Fruit fly (Drosophila melanogaster): ENCODE data around the gene Sod1.

Sod1 gene

dm6 chr3L:11074043-11074853 is 39.3 kb downstream of the Sod1 start, which contains the start of the genes Pfdn2 and Noc1 (continued):
- TF ChIP-seq Blimp-1 (GFP tag; optimal IDR thresholded peaks at IDR 0.05) (no peak), CG12391 (tag; optimal IDR thresholded peaks at IDR 0.05) (peak; percentile 89), CG9797 (GFP tag; optimal IDR thresholded peaks at IDR 0.05) (peak; percentile 49), Spps (tag; optimal IDR thresholded peaks at IDR 0.05) (no peak), ara (GFP tag; IDR thresholded peaks at IDR 0.05) (peak; percentile 9; the same call in 1 of the 2 replicates), lilli (GFP tag; optimal IDR thresholded peaks at IDR 0.05) (peak; percentile 45), D (optimal IDR thresholded peaks at IDR 0.05) (peak; percentile 73), D (GFP tag; optimal IDR thresholded peaks at IDR 0.05) (no peak), HmgD (GFP tag; optimal IDR thresholded peaks at IDR 0.05) (no peak), Hr3 (GFP tag; optimal IDR thresholded peaks at IDR 0.05) (peak; percentile 83), CG15269 (tag; optimal IDR thresholded peaks at IDR 0.05) (no peak), CG16813 (GFP tag; IDR thresholded peaks at IDR 0.05; ENCODE audit: partially characterized antibody) (no peak), CG13775 (GFP tag; optimal IDR thresholded peaks at IDR 0.05) (peak; percentile 64), ro (GFP tag; IDR thresholded peaks at IDR 0.05) (no peak), Ets65A (GFP tag) (peak; percentile 83), CG2202 (tag; optimal IDR thresholded peaks at IDR 0.05) (no peak), CG11560 (tag; IDR thresholded peaks at IDR 0.05) (no peak), Kr (GFP tag; optimal IDR thresholded peaks at IDR 0.05) (no peak), B-H1 (GFP tag; IDR thresholded peaks at IDR 0.05) (no peak), CG7786 (GFP tag; optimal IDR thresholded peaks at IDR 0.05) (no peak), CG8478 (optimal IDR thresholded peaks at IDR 0.05) (no peak), croc (GFP tag; conservative IDR thresholded peaks at IDR 0.05) (no peak; the same call in 2 of the 3 replicates), nmo (GFP tag; optimal IDR thresholded peaks at IDR 0.05) (peak; percentile 81), inv (GFP tag; IDR thresholded peaks at IDR 0.05; ENCODE audit: partially characterized antibody) (no peak), CG14710 (tag; optimal IDR thresholded peaks at IDR 0.05) (peak; percentile 73), Myb (GFP tag; optimal IDR thresholded peaks at IDR 0.05) (no peak), ac (GFP tag; optimal IDR thresholded peaks at IDR 0.05) (no peak), H15 (GFP tag; IDR thresholded peaks at IDR 0.05) (no peak), Dll (GFP tag; IDR thresholded peaks at IDR 0.05; ENCODE audit: partially characterized antibody) (no peak), D19A (tag; optimal IDR thresholded peaks at IDR 0.05) (no peak), MTF-1 (GFP tag; optimal IDR thresholded peaks at IDR 0.05; ENCODE audit: borderline replicate concordance) (no peak), CG6689 (GFP tag; IDR thresholded peaks at IDR 0.05) (peak; percentile 36; the same call in 1 of the 2 replicates), pho (GFP tag; optimal IDR thresholded peaks at IDR 0.05) (no peak), CG10979 (tag; optimal IDR thresholded peaks at IDR 0.05) (peak; percentile 33), CG14965 (GFP tag; optimal IDR thresholded peaks at IDR 0.05; ENCODE audit: borderline replicate concordance) (no peak), CG32532 (GFP tag; IDR thresholded peaks at IDR 0.05) (peak; percentile 70), nau (GFP tag; optimal IDR thresholded peaks at IDR 0.05) (no peak), wek (GFP tag; optimal IDR thresholded peaks at IDR 0.05) (no peak), CG8924 (tag; optimal IDR thresholded peaks at IDR 0.05) (peak; percentile 50), cas (GFP tag; IDR thresholded peaks at IDR 0.05) (0 out of 2 replicates have a peak, but pooled peaks have one; percentile 7)

dm6 chr3L:11071057-11071456 is 42.5 kb downstream of the Sod1 start:
- TF ChIP-seq mirr (GFP tag; optimal IDR thresholded peaks at IDR 0.05) (peak; percentile 79), exex (tag; optimal IDR thresholded peaks at IDR 0.05) (peak; percentile 79), Mad (GFP tag; optimal IDR thresholded peaks at IDR 0.05) (no peak), ara (GFP tag; IDR thresholded peaks at IDR 0.05) (no peak), nerfin-2 (GFP tag; IDR thresholded peaks at IDR 0.05; ENCODE audit: partially characterized antibody) (0 out of 2 replicates have a peak, but pooled peaks have one; percentile 27), dm (GFP tag; optimal IDR thresholded peaks at IDR 0.05) (no peak), H15 (GFP tag; IDR thresholded peaks at IDR 0.05) (no peak), CG10321 (GFP tag; IDR thresholded peaks at IDR 0.05) (no peak), Med (GFP tag) (peak; percentile 18), CG3995 (GFP tag; optimal IDR thresholded peaks at IDR 0.05) (no peak), Poxn (GFP tag; IDR thresholded peaks at IDR 0.05) (no peak), grn (GFP tag; optimal IDR thresholded peaks at IDR 0.05) (peak; percentile 30), lov (optimal IDR thresholded peaks at IDR 0.05) (no peak), lov (GFP tag; IDR thresholded peaks at IDR 0.05) (no peak)

Data from whole organism, embryonic.